Worm (Caenorhabditis elegans): ENCODE data around the gene dlc-2.

ce11 chrIV:12108984-12109657 lies 2.3 kb downstream of the dlc-2 start:
- no peak for TF ChIP-seq ref-2 (tag; optimal IDR thresholded peaks at IDR 0.05)
- no peak for TF ChIP-seq ceh-31 (tag; optimal IDR thresholded peaks at IDR 0.05)
- TF ChIP-seq C08G9.2 (tag; optimal IDR thresholded peaks at IDR 0.05) = no peak
- no peak for TF ChIP-seq npax-4 (tag; optimal IDR thresholded peaks at IDR 0.05)
- TF ChIP-seq dmd-4 (tag; optimal IDR thresholded peaks at IDR 0.05; ENCODE audit: borderline replicate concordance) = no peak
- no peak for TF ChIP-seq ceh-14 (tag; optimal IDR thresholded peaks at IDR 0.05)
- no peak for TF ChIP-seq unc-86 (tag; optimal IDR thresholded peaks at IDR 0.05)
- TF ChIP-seq tbx-2 (tag; optimal IDR thresholded peaks at IDR 0.05) = no peak
- no peak for TF ChIP-seq zip-5 (tag; optimal IDR thresholded peaks at IDR 0.05)
- no peak for TF ChIP-seq fkh-10 (GFP tag; optimal IDR thresholded peaks at IDR 0.05)
